Fruit fly (Drosophila melanogaster) whole organism, embryonic: Measurements from ENCODE around the gene CG2187.

Experiments used
- Ada2b ChIP-seq: fragments of 200-800 bp; sonication (Bioruptor generic); IDR thresholded peaks from 2 replicates; pipeline ENCODE4 v1.3.6; 2022; ENCODE audit warnings: missing biosample characterization, missing genetic modification characterization
- Bteb2 ChIP-seq: fragments of 200-800 bp; sonication (Bioruptor generic); optimal IDR thresholded peaks from 2 replicates; lab custom pipeline; 2016; ENCODE audit warnings: missing biosample characterization, missing genetic modification characterization
- CG10267 ChIP-seq: fragments of 200-800 bp; sonication (Bioruptor generic); optimal IDR thresholded peaks from 2 replicates; lab custom pipeline; 2018; ENCODE audit warnings: missing biosample characterization, mild to moderate bottlenecking, missing genetic modification characterization, moderate library complexity
- CG10462 ChIP-seq: fragments of 200-800 bp; sonication (Bioruptor generic); optimal IDR thresholded peaks from 2 replicates; lab custom pipeline; 2016; ENCODE audit warnings: missing biosample characterization, missing genetic modification characterization
- CG10654 ChIP-seq: fragments of 200-800 bp; sonication (Bioruptor generic); optimal IDR thresholded peaks from 2 replicates; lab custom pipeline; 2016; ENCODE audit warnings: missing biosample characterization, missing genetic modification characterization
- CG12744 ChIP-seq: fragments of 200-800 bp; sonication (Bioruptor generic); optimal IDR thresholded peaks from 2 replicates; lab custom pipeline; 2016; ENCODE audit warnings: missing biosample characterization, missing genetic modification characterization
- CG14441 ChIP-seq: fragments of 200-800 bp; sonication (Bioruptor generic); IDR thresholded peaks from 2 replicates; pipeline ENCODE4 v1.3.6; 2022; ENCODE audit warnings: missing biosample characterization, missing genetic modification characterization
- CG15514 ChIP-seq: fragments of 200-800 bp; sonication (Bioruptor generic); optimal IDR thresholded peaks from 3 replicates; lab custom pipeline; 2017; ENCODE audit warnings: missing biosample characterization, missing genetic modification characterization, mild to moderate bottlenecking, moderate library complexity, missing genetic modification reagents
- CG1603 ChIP-seq: fragments of 200-800 bp; sonication (Bioruptor generic); optimal IDR thresholded peaks from 2 replicates; lab custom pipeline; 2019; ENCODE audit warnings: missing biosample characterization, mild to moderate bottlenecking, missing genetic modification characterization, moderate library complexity
- CG16863 ChIP-seq: fragments of 200-800 bp; sonication (Bioruptor generic); optimal IDR thresholded peaks from 3 replicates; lab custom pipeline; 2016; ENCODE audit warnings: missing biosample characterization, missing genetic modification characterization
- CG17328 ChIP-seq: fragments of 200-800 bp; sonication (Bioruptor generic); IDR thresholded peaks from 2 replicates; pipeline ENCODE4 v1.3.6; 2022; ENCODE audit warnings: missing biosample characterization, missing genetic modification characterization
- CG1792 ChIP-seq: fragments of 200-800 bp; sonication (Bioruptor generic); optimal IDR thresholded peaks from 2 replicates; lab custom pipeline; 2016; ENCODE audit warnings: missing biosample characterization, missing genetic modification characterization
- CG18476 ChIP-seq: fragments of 200-800 bp; sonication (Bioruptor generic); optimal IDR thresholded peaks from 2 replicates; lab custom pipeline; 2016; ENCODE audit warnings: missing biosample characterization, mild to moderate bottlenecking, missing genetic modification characterization
- CG2116 ChIP-seq: fragments of 200-800 bp; sonication (Bioruptor generic); optimal IDR thresholded peaks from 3 replicates; lab custom pipeline; 2018; ENCODE audit warnings: missing biosample characterization, mild to moderate bottlenecking, missing genetic modification characterization
- CG2120 ChIP-seq: fragments of 200-800 bp; sonication (Bioruptor generic); optimal IDR thresholded peaks from 3 replicates; lab custom pipeline; 2016; ENCODE audit warnings: missing biosample characterization, missing genetic modification characterization
- CG34224 ChIP-seq: fragments of 200-800 bp; sonication (Bioruptor generic); IDR thresholded peaks from 3 replicates; pipeline ENCODE4 v1.3.6; 2022; ENCODE audit warnings: missing biosample characterization, missing genetic modification characterization; ENCODE audit not compliant: partially characterized antibody
- CG3847 ChIP-seq: fragments of 200-800 bp; sonication (Bioruptor generic); IDR thresholded peaks from 2 replicates; pipeline ENCODE4 v1.3.6; 2022; ENCODE audit warnings: missing biosample characterization, missing genetic modification characterization
- CG9797 ChIP-seq: fragments of 200-800 bp; sonication (Bioruptor generic); optimal IDR thresholded peaks from 3 replicates; lab custom pipeline; 2018; ENCODE audit warnings: missing biosample characterization, mild to moderate bottlenecking, missing genetic modification characterization
- CHES-1-like ChIP-seq: fragments of 200-800 bp; sonication (Bioruptor generic); optimal IDR thresholded peaks from 2 replicates; lab custom pipeline; 2016; ENCODE audit warnings: missing biosample characterization, missing genetic modification characterization
- Chrac-16 ChIP-seq: fragments of 200-800 bp; sonication (Bioruptor generic); optimal IDR thresholded peaks from 3 replicates; lab custom pipeline; 2016; ENCODE audit warnings: missing biosample characterization, missing genetic modification characterization
- D19A ChIP-seq: fragments of 200-800 bp; optimal IDR thresholded peaks from 3 replicates; lab custom pipeline; 2019; ENCODE audit warnings: missing biosample characterization, mild to moderate bottlenecking, missing genetic modification characterization, moderate library complexity
- Dip3 ChIP-seq: fragments of 200-800 bp; sonication (Bioruptor generic); optimal IDR thresholded peaks from 3 replicates; lab custom pipeline; 2016; ENCODE audit warnings: missing biosample characterization, missing genetic modification characterization
- Dll ChIP-seq: fragments of 200-800 bp; sonication (Bioruptor generic); IDR thresholded peaks from 4 replicates; pipeline ENCODE4 v1.3.6; 2022; ENCODE audit warnings: missing biosample characterization, missing genetic modification characterization; ENCODE audit not compliant: partially characterized antibody
- Dp ChIP-seq: fragments of 200-800 bp; sonication (Bioruptor generic); optimal IDR thresholded peaks from 2 replicates; lab custom pipeline; 2018; ENCODE audit warnings: missing biosample characterization, mild to moderate bottlenecking, missing genetic modification characterization, moderate library complexity
- Dref ChIP-seq: fragments of 200-800 bp; sonication (Bioruptor generic); IDR thresholded peaks from 2 replicates; pipeline ENCODE4 v1.3.6; 2022; ENCODE audit warnings: missing biosample characterization, missing genetic modification characterization
- Ets97D ChIP-seq: fragments of 200-800 bp; sonication (Bioruptor generic); optimal IDR thresholded peaks from 3 replicates; lab custom pipeline; 2016; ENCODE audit warnings: missing biosample characterization, missing genetic modification characterization
- HLH3B ChIP-seq: fragments of 200-800 bp; sonication (Bioruptor generic); IDR thresholded peaks from 2 replicates; pipeline ENCODE4 v1.3.6; 2022; ENCODE audit warnings: missing biosample characterization, missing genetic modification characterization
- HLH4C ChIP-seq: fragments of 200-800 bp; sonication (Bioruptor generic); IDR thresholded peaks from 3 replicates; pipeline ENCODE4 v1.3.6; 2022; ENCODE audit warnings: missing biosample characterization, missing genetic modification characterization; ENCODE audit not compliant: partially characterized antibody
- Max ChIP-seq: fragments of 200-800 bp; sonication (Bioruptor generic); optimal IDR thresholded peaks from 2 replicates; lab custom pipeline; 2016; ENCODE audit warnings: missing biosample characterization, mild to moderate bottlenecking, missing genetic modification characterization
- Rfx ChIP-seq: fragments of 200-800 bp; sonication (Bioruptor generic); IDR thresholded peaks from 2 replicates; pipeline ENCODE4 v1.3.6; 2022; ENCODE audit warnings: missing biosample characterization, missing genetic modification characterization
- Sin3A ChIP-seq: fragments of >200 bp; optimal IDR thresholded peaks from 2 replicates; lab custom pipeline; 2018
- Sry-δ ChIP-seq: fragments of 200-800 bp; sonication (Bioruptor generic); optimal IDR thresholded peaks from 2 replicates; lab custom pipeline; 2016; ENCODE audit warnings: missing biosample characterization, missing genetic modification characterization
- Stat92E ChIP-seq, 3 experiments: fragments of >200 bp in 2 of 3; fragments of 200-800 bp in 1 of 3; sonication (Bioruptor generic) in 1 of 3; optimal IDR thresholded peaks; 2 replicates each; lab custom pipeline; 2017 to 2019; ENCODE audit warnings: missing biosample characterization in 3 of 3, missing genetic modification characterization in 3 of 3, mild to moderate bottlenecking in 1 of 3, moderate library complexity in 1 of 3
- aop ChIP-seq: fragments of 200-800 bp; sonication (Bioruptor generic); IDR thresholded peaks from 2 replicates; pipeline ENCODE4 v1.3.6; 2022; ENCODE audit warnings: missing biosample characterization, missing genetic modification characterization
- az2 ChIP-seq: fragments of 200-800 bp; sonication (Bioruptor generic); optimal IDR thresholded peaks from 3 replicates; lab custom pipeline; 2016; ENCODE audit warnings: missing biosample characterization, missing genetic modification characterization
- ci ChIP-seq: fragments of 200-800 bp; sonication (Bioruptor generic); IDR thresholded peaks from 3 replicates; pipeline ENCODE4 v1.3.6; 2022; ENCODE audit warnings: missing biosample characterization, missing genetic modification characterization
- crp ChIP-seq, 2 experiments: fragments of 200-800 bp; sonication (Bioruptor generic); optimal IDR thresholded peaks; 2 replicates in 1 of 2; 3 replicates in 1 of 2; lab custom pipeline; 2017; ENCODE audit warnings: missing biosample characterization in 2 of 2, missing genetic modification characterization in 2 of 2, mild to moderate bottlenecking in 1 of 2, moderate library complexity in 1 of 2
- dan ChIP-seq: fragments of 200-800 bp; sonication (Bioruptor generic); IDR thresholded peaks from 2 replicates; pipeline ENCODE4 v1.3.6; 2022; ENCODE audit warnings: missing biosample characterization, missing genetic modification characterization
- ewg ChIP-seq: fragments of 200-800 bp; sonication (Bioruptor generic); optimal IDR thresholded peaks from 3 replicates; lab custom pipeline; 2017; ENCODE audit warnings: mild to moderate bottlenecking, missing biosample characterization, missing genetic modification reagents, missing genetic modification characterization
- hkb ChIP-seq, 2 experiments: fragments of 200-800 bp in 1 of 2; fragments of >200 bp in 1 of 2; sonication (Bioruptor generic) in 1 of 2; IDR thresholded peaks in 1 of 2; optimal IDR thresholded peaks in 1 of 2; 2 replicates each; pipeline versions ENCODE4 v1.3.6 to Lab custom; 2017 to 2022; ENCODE audit warnings: missing biosample characterization in 1 of 2, missing genetic modification characterization in 1 of 2
- knrl ChIP-seq: fragments of 200-800 bp; sonication (Bioruptor generic); IDR thresholded peaks from 3 replicates; pipeline ENCODE4 v1.3.6; 2022; ENCODE audit warnings: missing biosample characterization, missing genetic modification characterization; ENCODE audit not compliant: partially characterized antibody
- lola ChIP-seq, 3 experiments: fragments of >200 bp in 2 of 3; fragments of 200-800 bp in 1 of 3; sonication (Bioruptor generic) in 1 of 3; optimal IDR thresholded peaks; 2 replicates each; lab custom pipeline; 2017 to 2019; ENCODE audit warnings: missing biosample characterization in 3 of 3, missing genetic modification characterization in 3 of 3, mild to moderate bottlenecking in 1 of 3, moderate library complexity in 1 of 3
- pan ChIP-seq, 4 experiments: fragments of >200 bp in 3 of 4; fragments of 200-800 bp in 1 of 4; sonication (Bioruptor generic) in 1 of 4; optimal IDR thresholded peaks in 3 of 4; IDR thresholded peaks in 1 of 4; 2 replicates each; pipeline versions ENCODE4 v1.3.6 to Lab custom; 2017 to 2022; ENCODE audit warnings: missing biosample characterization in 2 of 4, missing genetic modification characterization in 2 of 4, mixed read lengths in 1 of 4
- pum ChIP-seq: fragments of 200-800 bp; sonication (Bioruptor generic); optimal IDR thresholded peaks from 2 replicates; lab custom pipeline; 2016; ENCODE audit warnings: missing biosample characterization, missing genetic modification characterization
- slbo ChIP-seq: fragments of 200-800 bp; sonication (Bioruptor generic); IDR thresholded peaks from 2 replicates; pipeline ENCODE4 v1.3.6; 2022; ENCODE audit warnings: missing biosample characterization, missing genetic modification characterization
- so ChIP-seq: fragments of 200-800 bp; sonication (Bioruptor generic); IDR thresholded peaks from 3 replicates; pipeline ENCODE4 v1.3.6; 2022; ENCODE audit warnings: missing biosample characterization, missing genetic modification characterization
- sob ChIP-seq: fragments of 200-800 bp; sonication (Bioruptor generic); IDR thresholded peaks from 2 replicates; pipeline ENCODE4 v1.3.6; 2022; ENCODE audit warnings: missing biosample characterization, missing genetic modification characterization

Gene CG2187

dm6 chr3R:31793664-31794417 lies 35.4 kb upstream of the CG2187 start, which contains the start of the genes Mccc1 and Acf (continued):
- peak; percentile 59; the same call in 2 of the 3 replicates for TF ChIP-seq ci (GFP tag; lab: Robert Waterston, UW)
- TF ChIP-seq Bteb2 = peak; percentile 41
- TF ChIP-seq CG16863 (GFP tag; lab: Kevin White, UChicago) = peak; percentile 29
- no peak for TF ChIP-seq HLH3B (GFP tag; lab: Robert Waterston, UW)
- no peak for TF ChIP-seq CG10654 (GFP tag; lab: Kevin White, UChicago)
- peak; percentile 69 for TF ChIP-seq CG9797 (GFP tag; lab: Kevin White, UChicago)
- TF ChIP-seq CG34224 (GFP tag; lab: Robert Waterston, UW) = peak; percentile 60; the same call in 1 of the 3 replicates
- 0 out of 3 replicates have a peak, but pooled peaks have one; percentile 38 for TF ChIP-seq so (GFP tag; lab: Robert Waterston, UW)
- TF ChIP-seq CG12744 (GFP tag; lab: Kevin White, UChicago) = no peak
- peak; percentile 59 for TF ChIP-seq CG18476
- TF ChIP-seq az2 (GFP tag; lab: Kevin White, UChicago) = peak; percentile 41
- peak; percentile 13 for TF ChIP-seq hkb (optimal IDR thresholded peaks at IDR 0.05; lab: Kevin White, UChicago)
- peak; percentile 45; the same call in 1 of the 2 replicates for TF ChIP-seq hkb (GFP tag; IDR thresholded peaks at IDR 0.05; lab: Robert Waterston, UW)
- peak; percentile 76 for TF ChIP-seq HLH4C (GFP tag; lab: Robert Waterston, UW)
- peak; percentile 37; the same call in 1 of the 2 replicates for TF ChIP-seq sob (GFP tag; lab: Robert Waterston, UW)
- TF ChIP-seq CG2116 (GFP tag; lab: Kevin White, UChicago) = peak; percentile 84
- TF ChIP-seq pan (optimal IDR thresholded peaks at IDR 0.05; lab: Kevin White, UChicago) = no peak
- TF ChIP-seq pan (GFP tag; optimal IDR thresholded peaks at IDR 0.05 in 1 of 2, IDR thresholded peaks at IDR 0.05 in 1 of 2) = peak in 1 of 2 experiments; percentile 43
- no peak for TF ChIP-seq Stat92E (GFP tag; optimal IDR thresholded peaks at IDR 0.05; lab: Kevin White, UChicago)
- no peak for TF ChIP-seq aop
- peak; percentile 68 for TF ChIP-seq CG2120
- TF ChIP-seq Chrac-16 (GFP tag; lab: Kevin White, UChicago) = peak; percentile 42
- peak; percentile 44 for TF ChIP-seq ewg
- TF ChIP-seq CG17328 (GFP tag; lab: Robert Waterston, UW) = 0 out of 2 replicates have a peak, but pooled peaks have one; percentile 13
- peak in 1 of 3 experiments; percentile 3 for TF ChIP-seq lola (GFP tag; optimal IDR thresholded peaks at IDR 0.05; lab: Kevin White, UChicago)
- TF ChIP-seq crp (GFP tag; optimal IDR thresholded peaks at IDR 0.05; lab: Kevin White, UChicago) = peak in 1 of 2 experiments; percentile 56
- no peak for TF ChIP-seq dan (GFP tag; lab: Robert Waterston, UW)
- peak; percentile 43 for TF ChIP-seq slbo
- peak; percentile 73 for TF ChIP-seq Dll (GFP tag; lab: Robert Waterston, UW)
- peak; percentile 61 for TF ChIP-seq Sin3A (lab: Kevin White, UChicago)
- TF ChIP-seq D19A (tag; lab: Kevin White, UChicago) = no peak
- TF ChIP-seq CHES-1-like (GFP tag; lab: Kevin White, UChicago) = peak; percentile 53
- peak; percentile 54 for TF ChIP-seq Ets97D (GFP tag; lab: Kevin White, UChicago)
- TF ChIP-seq Max = peak; percentile 61
- peak; percentile 37 for TF ChIP-seq pum (GFP tag; lab: Kevin White, UChicago)
- peak; percentile 33; the same call in 1 of the 2 replicates for TF ChIP-seq CG14441 (GFP tag; lab: Robert Waterston, UW)
- peak; percentile 44; the same call in 1 of the 2 replicates for TF ChIP-seq CG3847
- peak; percentile 65; the same call in 2 of the 3 replicates for TF ChIP-seq knrl (GFP tag; lab: Robert Waterston, UW)
- TF ChIP-seq CG1603 (tag; lab: Kevin White, UChicago) = peak; percentile 52
- TF ChIP-seq Sry-δ (GFP tag; lab: Kevin White, UChicago) = peak; percentile 83
- TF ChIP-seq Ada2b (GFP tag; lab: Robert Waterston, UW) = peak; percentile 57
- peak; percentile 26 for TF ChIP-seq Dip3 (GFP tag; lab: Kevin White, UChicago)
- TF ChIP-seq Dref (GFP tag; lab: Robert Waterston, UW) = peak; percentile 71
- TF ChIP-seq Dp = peak; percentile 33
- TF ChIP-seq CG1792 (GFP tag; lab: Kevin White, UChicago) = peak; percentile 25
- peak; percentile 52 for TF ChIP-seq CG10267 (tag; lab: Kevin White, UChicago)
- TF ChIP-seq Rfx (GFP tag; lab: Robert Waterston, UW) = peak; percentile 60
- TF ChIP-seq CG15514 (GFP tag; lab: Kevin White, UChicago) = peak; percentile 89
- peak; percentile 71 for TF ChIP-seq CG10462 (GFP tag; lab: Kevin White, UChicago)
